Worm (Caenorhabditis elegans): ENCODE data around the gene Y59A8A.8.

The Y59A8A.8 gene

ce11 chrV:17871049-17871448, 5.6 kb downstream of the Y59A8A.8 start, which contains the start of gene phf-14 (continued):
- TF ChIP-seq ama-1 (optimal IDR thresholded peaks at IDR 0.05), result no peak
- peak; percentile 48 for TF ChIP-seq dve-1 (tag; optimal IDR thresholded peaks at IDR 0.05; ENCODE audit: insufficient read depth)
- TF ChIP-seq mes-2 (tag; optimal IDR thresholded peaks at IDR 0.05; ENCODE audit: poor library complexity, severe bottlenecking), result peak; percentile 73
- peak in 1 of 2 experiments; percentile 22 for TF ChIP-seq unc-62 (GFP tag; optimal IDR thresholded peaks at IDR 0.05 in 1 of 2)
- TF ChIP-seq unc-62 (tag; optimal IDR thresholded peaks at IDR 0.05), result no peak
- TF ChIP-seq lir-3 (tag; optimal IDR thresholded peaks at IDR 0.05), result no peak
- no peak for TF ChIP-seq nhr-111 (GFP tag; optimal IDR thresholded peaks at IDR 0.05)
- TF ChIP-seq Y5F2A.4 (GFP tag; optimal IDR thresholded peaks at IDR 0.05), result no peak
- no peak for TF ChIP-seq lin-39 (tag; optimal IDR thresholded peaks at IDR 0.05)
- no peak for TF ChIP-seq gei-8 (GFP tag; optimal IDR thresholded peaks at IDR 0.05)
- TF ChIP-seq fos-1 (tag; optimal IDR thresholded peaks at IDR 0.05), result no peak
- TF ChIP-seq snpc-4 (tag; optimal IDR thresholded peaks at IDR 0.05), result no peak
- no peak for TF ChIP-seq daf-8 (GFP tag; IDR thresholded peaks at IDR 0.05)
- no peak for TF ChIP-seq dmd-9 (GFP tag; IDR thresholded peaks at IDR 0.05)
- TF ChIP-seq lin-29 (GFP tag; IDR thresholded peaks at IDR 0.05), result no peak
- TF ChIP-seq nhr-6 (tag; optimal IDR thresholded peaks at IDR 0.05), result no peak
- no peak for TF ChIP-seq nhr-42 (GFP tag; IDR thresholded peaks at IDR 0.05)
- TF ChIP-seq Y75B8A.6 (GFP tag; IDR thresholded peaks at IDR 0.05), result no peak
- TF ChIP-seq mxl-2 (GFP tag; conservative IDR thresholded peaks at IDR 0.05), result no peak
- no peak for TF ChIP-seq nhr-102 (tag; optimal IDR thresholded peaks at IDR 0.05)
- TF ChIP-seq ceh-28 (tag; optimal IDR thresholded peaks at IDR 0.05), result no peak
- TF ChIP-seq mep-1 (tag; optimal IDR thresholded peaks at IDR 0.05), result peak; percentile 18
- peak; percentile 32 for TF ChIP-seq rbr-2 (tag; optimal IDR thresholded peaks at IDR 0.05)
- no peak for TF ChIP-seq nhr-41 (GFP tag; IDR thresholded peaks at IDR 0.05)
- TF ChIP-seq ctbp-1 (GFP tag; IDR thresholded peaks at IDR 0.05), result no peak
- no peak for TF ChIP-seq ceh-62 (tag; optimal IDR thresholded peaks at IDR 0.05)
- no peak for TF ChIP-seq tag-97 (GFP tag; IDR thresholded peaks at IDR 0.05)
- TF ChIP-seq nhr-48 (tag; optimal IDR thresholded peaks at IDR 0.05), result no peak
- TF ChIP-seq nhr-25 (tag; optimal IDR thresholded peaks at IDR 0.05; ENCODE audit: borderline replicate concordance, insufficient read depth), result no peak
- TF ChIP-seq egl-27 (tag; optimal IDR thresholded peaks at IDR 0.05), result no peak
- no peak for TF ChIP-seq zag-1 (tag; optimal IDR thresholded peaks at IDR 0.05)
- no peak for TF ChIP-seq madf-9 (GFP tag; conservative IDR thresholded peaks at IDR 0.05)
- no peak for TF ChIP-seq zip-11 (GFP tag; IDR thresholded peaks at IDR 0.05)
- TF ChIP-seq pha-4 (GFP tag; IDR thresholded peaks at IDR 0.05), result no peak
- no peak for TF ChIP-seq pha-4 (tag; optimal IDR thresholded peaks at IDR 0.05)
- TF ChIP-seq php-3 (GFP tag; IDR thresholded peaks at IDR 0.05), result no peak
- no peak for TF ChIP-seq tra-1 (GFP tag; IDR thresholded peaks at IDR 0.05)
- no peak for TF ChIP-seq F10B5.3 (tag; optimal IDR thresholded peaks at IDR 0.05)
- no peak for TF ChIP-seq set-16 (GFP tag; IDR thresholded peaks at IDR 0.05)
- no peak for TF ChIP-seq sdz-12 (GFP tag; optimal IDR thresholded peaks at IDR 0.05)
- no peak for TF ChIP-seq zfp-3 (GFP tag; conservative IDR thresholded peaks at IDR 0.05)
- no peak for TF ChIP-seq ztf-11 (tag; optimal IDR thresholded peaks at IDR 0.05)
- TF ChIP-seq F26F4.8 (GFP tag; conservative IDR thresholded peaks at IDR 0.05), result no peak
- TF ChIP-seq F44E2.7 (GFP tag; IDR thresholded peaks at IDR 0.05), result no peak
- TF ChIP-seq lim-7 (GFP tag; IDR thresholded peaks at IDR 0.05), result no peak
- no peak for TF ChIP-seq ceh-20 (GFP tag; IDR thresholded peaks at IDR 0.05)
- no peak for TF ChIP-seq daf-12 (tag; optimal IDR thresholded peaks at IDR 0.05)
- TF ChIP-seq dmd-8 (GFP tag; IDR thresholded peaks at IDR 0.05), result no peak
- no peak for TF ChIP-seq R02D3.7 (tag; optimal IDR thresholded peaks at IDR 0.05)
- no peak for TF ChIP-seq lin-1 (GFP tag; IDR thresholded peaks at IDR 0.05)
- TF ChIP-seq hmg-1.1 (GFP tag; IDR thresholded peaks at IDR 0.05), result no peak
- TF ChIP-seq dmd-6 (GFP tag; IDR thresholded peaks at IDR 0.05), result no peak
- TF ChIP-seq T20F7.1 (GFP tag; optimal IDR thresholded peaks at IDR 0.05), result no peak
